Worm (Caenorhabditis elegans): ENCODE data around the gene T16A1.10.
A peak's percentile ranks its signal among the peaks of the same experiment; 100 is the strongest.

DNA sequence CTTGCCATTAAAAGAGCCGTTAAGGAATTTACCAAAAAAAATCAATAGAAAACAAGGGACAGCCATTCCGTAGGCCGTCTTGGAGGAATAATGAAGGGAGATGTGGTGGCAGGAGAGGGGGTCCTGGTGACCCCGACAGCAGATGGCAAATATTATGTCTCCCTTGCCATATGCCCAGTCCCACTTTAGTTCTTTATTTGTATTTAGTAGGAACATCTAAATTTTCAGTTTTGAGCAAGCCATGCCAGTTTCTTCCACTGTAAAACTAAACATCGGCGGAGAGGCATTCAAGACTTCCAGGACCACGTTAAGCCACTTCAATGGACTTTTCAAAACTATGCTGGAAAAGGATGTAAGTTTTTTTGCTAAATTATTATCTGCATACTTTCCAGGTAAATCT, 45.3 kb upstream of the T16A1.10 start, which contains the start of gene C40A11.4:
- TF ChIP-seq med-1 (GFP tag; optimal IDR thresholded peaks at IDR 0.05; ENCODE audit: insufficient read depth): no peak
- no peak for TF ChIP-seq ref-1 (GFP tag; conservative IDR thresholded peaks at IDR 0.05)
- TF ChIP-seq T22C8.4 (GFP tag; IDR thresholded peaks at IDR 0.05): peak; percentile 32; the same call in 1 of the 2 replicates
- no peak for TF ChIP-seq cog-1 (tag; optimal IDR thresholded peaks at IDR 0.05)
- TF ChIP-seq flt-1 (GFP tag; IDR thresholded peaks at IDR 0.05): no peak
- TF ChIP-seq klf-2 (GFP tag; conservative IDR thresholded peaks at IDR 0.05): no peak
- no peak for TF ChIP-seq tab-1 (GFP tag; IDR thresholded peaks at IDR 0.05)
- no peak for TF ChIP-seq ztf-29 (GFP tag; IDR thresholded peaks at IDR 0.05)

All from whole organism, midembryonic.